Fruit fly (Drosophila melanogaster): ENCODE data around the gene CG33110.

The CG33110 gene

DNA sequence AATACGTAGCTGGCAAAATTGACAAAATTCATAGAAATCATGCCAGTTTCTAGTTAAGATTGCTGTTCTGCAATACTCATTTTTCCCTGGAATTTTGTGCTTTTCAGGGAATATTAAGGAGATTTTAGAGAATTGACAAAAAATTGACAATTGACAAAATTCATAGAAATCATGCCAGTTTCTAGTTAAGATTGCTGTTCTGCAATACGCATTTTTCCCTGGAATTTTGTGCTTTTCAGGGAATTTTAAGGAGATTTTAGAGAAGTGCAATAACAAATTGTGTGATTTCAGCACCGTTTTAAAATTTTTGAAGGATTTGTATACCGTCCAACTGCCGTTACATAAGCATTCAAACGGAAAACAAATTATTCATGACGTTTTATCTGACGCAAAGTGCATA is 18.8 kb downstream of the CG33110 start:
- no peak for TF ChIP-seq CG5204 (GFP tag; optimal IDR thresholded peaks at IDR 0.05)
- no peak for TF ChIP-seq tj (GFP tag; optimal IDR thresholded peaks at IDR 0.05)
- TF ChIP-seq CG7045 (GFP tag; optimal IDR thresholded peaks at IDR 0.05), result no peak
- TF ChIP-seq pad (GFP tag; optimal IDR thresholded peaks at IDR 0.05), result no peak
- TF ChIP-seq CG11617 (GFP tag; optimal IDR thresholded peaks at IDR 0.05), result no peak
- TF ChIP-seq ovo (GFP tag; optimal IDR thresholded peaks at IDR 0.05), result no peak
- no peak for TF ChIP-seq Hr96 (GFP tag; optimal IDR thresholded peaks at IDR 0.05)
- no peak for TF ChIP-seq Clk (GFP tag; optimal IDR thresholded peaks at IDR 0.05)
- TF ChIP-seq cnc (optimal IDR thresholded peaks at IDR 0.05), result no peak
- no peak for TF ChIP-seq Mnt (GFP tag; optimal IDR thresholded peaks at IDR 0.05)
- no peak for TF ChIP-seq cic (GFP tag; optimal IDR thresholded peaks at IDR 0.05)
- TF ChIP-seq CG12768 (GFP tag; optimal IDR thresholded peaks at IDR 0.05), result no peak
- TF ChIP-seq Crg-1 (GFP tag; optimal IDR thresholded peaks at IDR 0.05), result no peak
- TF ChIP-seq CG1620 (GFP tag; optimal IDR thresholded peaks at IDR 0.05), result no peak
- no peak for TF ChIP-seq bab1 (GFP tag; optimal IDR thresholded peaks at IDR 0.05)
- no peak for TF ChIP-seq CG7101 (tag; optimal IDR thresholded peaks at IDR 0.05)
- no peak for TF ChIP-seq toe (GFP tag; optimal IDR thresholded peaks at IDR 0.05)
- no peak for TF ChIP-seq CG33017 (tag; optimal IDR thresholded peaks at IDR 0.05)

dm6 chr3R:22589311-22589710 is 19.3 kb downstream of the CG33110 start:
- TF ChIP-seq toe (GFP tag; optimal IDR thresholded peaks at IDR 0.05) (peak; percentile 20), CG14711 (tag; optimal IDR thresholded peaks at IDR 0.05) (peak; percentile 47), CG33017 (tag; optimal IDR thresholded peaks at IDR 0.05) (peak; percentile 44), bab1 (GFP tag; optimal IDR thresholded peaks at IDR 0.05) (no peak), CG7101 (tag; optimal IDR thresholded peaks at IDR 0.05) (peak; percentile 80), kay (GFP tag; ENCODE audit: borderline replicate concordance) (no peak), CG12768 (GFP tag; optimal IDR thresholded peaks at IDR 0.05) (peak; percentile 44), Clk (GFP tag; optimal IDR thresholded peaks at IDR 0.05) (no peak), cic (GFP tag; optimal IDR thresholded peaks at IDR 0.05) (peak; percentile 55), Crg-1 (GFP tag; optimal IDR thresholded peaks at IDR 0.05) (peak; percentile 64), tj (GFP tag; optimal IDR thresholded peaks at IDR 0.05) (peak; percentile 25), Hr96 (GFP tag; optimal IDR thresholded peaks at IDR 0.05) (no peak), CG1620 (GFP tag; optimal IDR thresholded peaks at IDR 0.05) (peak; percentile 22), CG5204 (GFP tag; optimal IDR thresholded peaks at IDR 0.05) (no peak), CG11617 (GFP tag; optimal IDR thresholded peaks at IDR 0.05) (peak; percentile 47), cnc (optimal IDR thresholded peaks at IDR 0.05) (no peak), pad (GFP tag; optimal IDR thresholded peaks at IDR 0.05) (no peak), ovo (GFP tag; optimal IDR thresholded peaks at IDR 0.05) (peak; percentile 50), CG7045 (GFP tag; optimal IDR thresholded peaks at IDR 0.05) (peak; percentile 65)

dm6 chr3R:22590668-22591275 is 20.8 kb downstream of the CG33110 start:
- TF ChIP-seq cic (GFP tag; optimal IDR thresholded peaks at IDR 0.05) (no peak), bab1 (GFP tag; optimal IDR thresholded peaks at IDR 0.05) (no peak), CG7045 (GFP tag; optimal IDR thresholded peaks at IDR 0.05) (no peak), cnc (optimal IDR thresholded peaks at IDR 0.05) (no peak), CG14711 (tag; optimal IDR thresholded peaks at IDR 0.05) (no peak), CG12768 (GFP tag; optimal IDR thresholded peaks at IDR 0.05) (no peak), Crg-1 (GFP tag; optimal IDR thresholded peaks at IDR 0.05) (no peak), ovo (GFP tag; optimal IDR thresholded peaks at IDR 0.05) (no peak), CG5204 (GFP tag; optimal IDR thresholded peaks at IDR 0.05) (no peak), Mnt (GFP tag; optimal IDR thresholded peaks at IDR 0.05) (no peak), toe (GFP tag; optimal IDR thresholded peaks at IDR 0.05) (no peak), CG1620 (GFP tag; optimal IDR thresholded peaks at IDR 0.05) (no peak), Clk (GFP tag; optimal IDR thresholded peaks at IDR 0.05) (no peak), CG7101 (tag; optimal IDR thresholded peaks at IDR 0.05) (no peak), pad (GFP tag; optimal IDR thresholded peaks at IDR 0.05) (no peak), CG11617 (GFP tag; optimal IDR thresholded peaks at IDR 0.05) (no peak), CG33017 (tag; optimal IDR thresholded peaks at IDR 0.05) (no peak)

- TF ChIP-seq ovo (GFP tag; optimal IDR thresholded peaks at IDR 0.05), result no peak
- no peak for TF ChIP-seq cnc (optimal IDR thresholded peaks at IDR 0.05)
- no peak for TF ChIP-seq kay (GFP tag; ENCODE audit: borderline replicate concordance)
- TF ChIP-seq CG12768 (GFP tag; optimal IDR thresholded peaks at IDR 0.05), result no peak
- no peak for TF ChIP-seq CG1620 (GFP tag; optimal IDR thresholded peaks at IDR 0.05)
- TF ChIP-seq Hr96 (GFP tag; optimal IDR thresholded peaks at IDR 0.05), result no peak
- no peak for TF ChIP-seq CG33017 (tag; optimal IDR thresholded peaks at IDR 0.05)
- no peak for TF ChIP-seq Crg-1 (GFP tag; optimal IDR thresholded peaks at IDR 0.05)
- TF ChIP-seq CG5204 (GFP tag; optimal IDR thresholded peaks at IDR 0.05), result no peak
- TF ChIP-seq CG11617 (GFP tag; optimal IDR thresholded peaks at IDR 0.05), result no peak
Measured at dm6 chr3R:22594257-22594656, 24.3 kb downstream of the CG33110 start.

- TF ChIP-seq CG14711 (tag; optimal IDR thresholded peaks at IDR 0.05) (no peak), pad (GFP tag; optimal IDR thresholded peaks at IDR 0.05) (no peak), CG11617 (GFP tag; optimal IDR thresholded peaks at IDR 0.05) (no peak), Mnt (GFP tag; optimal IDR thresholded peaks at IDR 0.05) (no peak), CG12768 (GFP tag; optimal IDR thresholded peaks at IDR 0.05) (no peak), tj (GFP tag; optimal IDR thresholded peaks at IDR 0.05) (no peak), kay (GFP tag; ENCODE audit: borderline replicate concordance) (no peak), Crg-1 (GFP tag; optimal IDR thresholded peaks at IDR 0.05) (no peak), Clk (GFP tag; optimal IDR thresholded peaks at IDR 0.05) (no peak), CG7101 (tag; optimal IDR thresholded peaks at IDR 0.05) (no peak), CG5204 (GFP tag; optimal IDR thresholded peaks at IDR 0.05) (no peak), CG1620 (GFP tag; optimal IDR thresholded peaks at IDR 0.05) (no peak)
Measured at dm6 chr3R:22595293-22595868, 25.4 kb downstream of the CG33110 start.

- TF ChIP-seq CG5204 (GFP tag; optimal IDR thresholded peaks at IDR 0.05), result no peak
- TF ChIP-seq CG33017 (tag; optimal IDR thresholded peaks at IDR 0.05), result no peak
- no peak for TF ChIP-seq CG7045 (GFP tag; optimal IDR thresholded peaks at IDR 0.05)
- TF ChIP-seq CG1620 (GFP tag; optimal IDR thresholded peaks at IDR 0.05), result no peak
- no peak for TF ChIP-seq Clk (GFP tag; optimal IDR thresholded peaks at IDR 0.05)
- no peak for TF ChIP-seq Mnt (GFP tag; optimal IDR thresholded peaks at IDR 0.05)
- TF ChIP-seq CG7101 (tag; optimal IDR thresholded peaks at IDR 0.05), result no peak
- no peak for TF ChIP-seq bab1 (GFP tag; optimal IDR thresholded peaks at IDR 0.05)
- TF ChIP-seq toe (GFP tag; optimal IDR thresholded peaks at IDR 0.05), result no peak
- TF ChIP-seq CG14711 (tag; optimal IDR thresholded peaks at IDR 0.05), result no peak
- TF ChIP-seq kay (GFP tag; ENCODE audit: borderline replicate concordance), result no peak
Measured at dm6 chr3R:22596450-22596849, 26.5 kb downstream of the CG33110 start.
